Worm (Caenorhabditis elegans): ENCODE data around the gene msp-49.

DNA sequence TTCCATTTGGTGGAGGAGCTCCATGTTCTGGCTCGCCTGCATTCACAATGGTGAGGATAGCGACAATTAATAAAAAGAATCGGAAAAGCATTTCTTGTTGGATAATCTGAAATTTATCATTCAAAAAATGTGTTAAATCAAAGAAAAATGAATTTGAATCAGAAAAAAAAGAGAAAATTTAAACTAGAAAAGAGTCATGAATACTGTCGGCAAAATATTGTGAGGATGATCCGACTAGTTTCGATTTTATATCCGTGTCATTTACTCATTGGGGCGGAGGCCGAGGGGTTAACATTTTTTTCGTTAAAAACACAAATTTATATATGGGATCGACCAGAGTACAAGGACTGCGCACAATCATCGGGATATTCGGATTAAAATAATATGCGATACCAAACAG is 16.3 kb upstream of the msp-49 start, which contains the start of gene C27D6.12:
- TF ChIP-seq vab-7 (GFP tag; IDR thresholded peaks at IDR 0.05) (no peak), mep-1 (tag; optimal IDR thresholded peaks at IDR 0.05) (no peak), ama-1 (optimal IDR thresholded peaks at IDR 0.05) (no peak), ztf-11 (tag; optimal IDR thresholded peaks at IDR 0.05) (no peak), pha-4 (GFP tag; IDR thresholded peaks at IDR 0.05) (no peak), pha-4 (tag; optimal IDR thresholded peaks at IDR 0.05) (no peak), tra-1 (GFP tag; IDR thresholded peaks at IDR 0.05) (no peak), nhr-48 (tag; optimal IDR thresholded peaks at IDR 0.05) (no peak), unc-39 (tag; optimal IDR thresholded peaks at IDR 0.05) (no peak), mdl-1 (tag; optimal IDR thresholded peaks at IDR 0.05) (no peak)
